Fruit fly (Drosophila melanogaster) whole organism, prepupa: ENCODE results near the gene CG18649.

Experiments used
- Blimp-1 ChIP-seq: fragments of 200-800 bp; sonication (Bioruptor generic); optimal IDR thresholded peaks from 3 replicates; lab custom pipeline; 2017; ENCODE audit warnings: missing biosample characterization, missing genetic modification characterization, mild to moderate bottlenecking, moderate library complexity, missing genetic modification reagents
- CG11294 ChIP-seq: fragments of 200-800 bp; sonication (Bioruptor generic); IDR thresholded peaks from 2 replicates; pipeline ENCODE4 v1.3.6; 2022; ENCODE audit warnings: missing biosample characterization, missing genetic modification characterization
- CG32006 ChIP-seq: fragments of 200-800 bp; sonication (Bioruptor generic); optimal IDR thresholded peaks from 3 replicates; lab custom pipeline; 2017; ENCODE audit warnings: missing biosample characterization, mild to moderate bottlenecking, missing genetic modification characterization
- CG3919 ChIP-seq: fragments of 200-800 bp; sonication (Bioruptor generic); optimal IDR thresholded peaks from 3 replicates; lab custom pipeline; 2016; ENCODE audit warnings: missing biosample characterization, missing genetic modification characterization
- CG8632 ChIP-seq: fragments of 200-800 bp; sonication (Bioruptor generic); optimal IDR thresholded peaks from 3 replicates; lab custom pipeline; 2016; ENCODE audit warnings: missing biosample characterization, missing genetic modification characterization
- Met ChIP-seq: fragments of 200-800 bp; sonication (Bioruptor generic); optimal IDR thresholded peaks from 3 replicates; lab custom pipeline; 2016; ENCODE audit warnings: missing biosample characterization, missing genetic modification characterization
- Sox102F ChIP-seq: fragments of 200-800 bp; sonication (Bioruptor generic); optimal IDR thresholded peaks from 2 replicates; lab custom pipeline; 2016; ENCODE audit warnings: missing biosample characterization, mild to moderate bottlenecking, missing genetic modification characterization
- achi ChIP-seq: fragments of 200-800 bp; sonication (Bioruptor generic); optimal IDR thresholded peaks from 3 replicates; lab custom pipeline; 2016; ENCODE audit warnings: missing biosample characterization, missing genetic modification characterization
- eg ChIP-seq: fragments of 200-800 bp; sonication (Bioruptor generic); IDR thresholded peaks from 3 replicates; pipeline ENCODE4 v1.3.6; 2022; ENCODE audit warnings: missing biosample characterization, missing genetic modification characterization
- fkh ChIP-seq: fragments of 200-800 bp; sonication (Bioruptor generic); optimal IDR thresholded peaks from 3 replicates; lab custom pipeline; 2017; ENCODE audit warnings: missing biosample characterization, mild to moderate bottlenecking, missing genetic modification characterization, moderate library complexity

dm6 chr3L:15049395-15049794 lies 4.5 kb downstream of the CG18649 start, which contains the start of gene CG43678:
- TF ChIP-seq achi (GFP tag; lab: Kevin White, UChicago) = no peak
- TF ChIP-seq CG32006 (GFP tag; lab: Kevin White, UChicago) = no peak
- no peak for TF ChIP-seq Blimp-1 (GFP tag; lab: Kevin White, UChicago)
- no peak for TF ChIP-seq Met (GFP tag; lab: Kevin White, UChicago)
- TF ChIP-seq eg = no peak
- no peak for TF ChIP-seq CG8632
- TF ChIP-seq fkh (GFP tag; lab: Kevin White, UChicago) = peak; percentile 33
- TF ChIP-seq CG3919 (GFP tag; lab: Kevin White, UChicago) = no peak
- TF ChIP-seq CG11294 (GFP tag; lab: Robert Waterston, UW) = no peak
- TF ChIP-seq Sox102F (GFP tag; lab: Kevin White, UChicago) = no peak
